Worm (Caenorhabditis elegans): ENCODE data around the gene rnh-1.2.

Gene rnh-1.2

ce11 chrII:9879815-9880214 is 38.0 kb upstream of the rnh-1.2 start:
- no peak for TF ChIP-seq nhr-28 (tag; optimal IDR thresholded peaks at IDR 0.05)
- TF ChIP-seq blmp-1 (tag; optimal IDR thresholded peaks at IDR 0.05): peak; percentile 97

DNA sequence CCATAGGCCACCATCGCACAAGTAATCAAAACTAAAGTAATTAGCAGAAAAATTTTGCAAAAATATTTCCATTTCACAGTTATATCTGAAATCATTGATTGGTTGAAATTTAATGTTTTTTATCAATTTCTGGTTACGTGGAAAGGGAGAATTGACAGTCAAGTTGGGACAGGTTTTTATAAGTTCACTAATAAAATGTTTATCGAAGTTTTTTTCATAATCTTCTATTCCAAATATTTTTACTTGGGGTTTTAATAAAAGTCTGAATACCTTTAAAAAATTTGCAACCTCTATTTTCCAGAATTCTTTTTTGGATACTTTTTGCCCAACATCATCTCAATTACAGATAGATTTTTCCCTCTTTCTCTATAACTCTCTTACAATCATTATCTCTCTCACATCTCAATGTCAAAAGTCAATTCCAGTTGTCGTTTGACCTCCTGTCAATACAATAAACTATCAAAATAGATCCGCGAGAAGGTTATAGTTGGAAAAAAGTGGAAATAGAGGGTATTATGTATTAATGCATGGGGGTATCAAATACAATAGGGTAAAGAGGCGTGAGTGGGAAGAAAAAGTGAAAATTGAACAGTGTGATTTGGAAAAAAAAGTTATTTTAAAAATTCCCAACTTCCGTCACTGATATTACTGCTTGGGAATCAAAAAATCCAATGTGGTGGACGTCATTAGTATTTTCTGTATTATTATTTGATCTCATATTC is 32.8 kb upstream of the rnh-1.2 start, which contains the start of the genes chil-2 and ctsa-3.2:
chil-2 (minus strand) TSS at position 101 of the 722 bp plus-strand sequence.
ctsa-3.2 (plus strand) TSS at position 672 of the 722 bp plus-strand sequence.
- TF ChIP-seq rnt-1 (tag; optimal IDR thresholded peaks at IDR 0.05) (no peak), lin-14 (GFP tag; optimal IDR thresholded peaks at IDR 0.05) (no peak), efl-1 (optimal IDR thresholded peaks at IDR 0.05) (no peak), efl-1 (GFP tag; optimal IDR thresholded peaks at IDR 0.05 in 1 of 2) (no peak), nhr-19 (GFP tag; conservative IDR thresholded peaks at IDR 0.05) (no peak), unc-98 (GFP tag; IDR thresholded peaks at IDR 0.05) (no peak), lin-35 (GFP tag; optimal IDR thresholded peaks at IDR 0.05) (no peak), mdl-1 (tag; optimal IDR thresholded peaks at IDR 0.05) (no peak)

- no peak for TF ChIP-seq snu-23 (GFP tag; optimal IDR thresholded peaks at IDR 0.05)
- no peak for TF ChIP-seq sox-4 (tag; optimal IDR thresholded peaks at IDR 0.05)
- no peak for TF ChIP-seq fkh-8 (tag; optimal IDR thresholded peaks at IDR 0.05)
These were observed 31.1 kb upstream of the rnh-1.2 start, which contains the start of gene chil-8 for ce11 chrII:9872961-9873360. chil-8 (minus strand) TSS chrII:9873061.

ce11 chrII:9871061-9871460 is 29.2 kb upstream of the rnh-1.2 start, which contains the start of gene chil-7:
chil-7 (minus strand) TSS chrII:9871172.
- TF ChIP-seq efl-3 (GFP tag; optimal IDR thresholded peaks at IDR 0.05) (no peak), elt-2 (tag; optimal IDR thresholded peaks at IDR 0.05) (no peak), fkh-10 (GFP tag; optimal IDR thresholded peaks at IDR 0.05) (no peak), egl-13 (tag; optimal IDR thresholded peaks at IDR 0.05) (no peak), tbx-2 (tag; optimal IDR thresholded peaks at IDR 0.05) (no peak), ama-1 (optimal IDR thresholded peaks at IDR 0.05) (no peak), nhr-47 (tag; optimal IDR thresholded peaks at IDR 0.05) (no peak), tlp-1 (tag; optimal IDR thresholded peaks at IDR 0.05) (no peak), ets-5 (GFP tag; IDR thresholded peaks at IDR 0.05) (no peak), unc-86 (tag; optimal IDR thresholded peaks at IDR 0.05) (no peak), nhr-12 (tag; optimal IDR thresholded peaks at IDR 0.05) (no peak), zip-4 (GFP tag; optimal IDR thresholded peaks at IDR 0.05) (no peak), rnt-1 (tag; optimal IDR thresholded peaks at IDR 0.05) (no peak)

ce11 chrII:9868698-9869097 is 26.9 kb upstream of the rnh-1.2 start, which contains the start of gene old-1:
old-1 (minus strand) TSS chrII:9868747.
- TF ChIP-seq efl-1 (optimal IDR thresholded peaks at IDR 0.05): no peak
- peak in 1 of 2 experiments; percentile 86 for TF ChIP-seq efl-1 (GFP tag; optimal IDR thresholded peaks at IDR 0.05 in 1 of 2)
- TF ChIP-seq nhr-19 (GFP tag; conservative IDR thresholded peaks at IDR 0.05): no peak
- no peak for TF ChIP-seq nhr-47 (tag; optimal IDR thresholded peaks at IDR 0.05)
- TF ChIP-seq unc-86 (tag; optimal IDR thresholded peaks at IDR 0.05): no peak
- TF ChIP-seq unc-130 (tag; optimal IDR thresholded peaks at IDR 0.05): no peak
- TF ChIP-seq snpc-4 (tag; optimal IDR thresholded peaks at IDR 0.05): no peak
- TF ChIP-seq nhr-76 (tag; optimal IDR thresholded peaks at IDR 0.05): no peak
- no peak for TF ChIP-seq nhr-237 (tag; optimal IDR thresholded peaks at IDR 0.05)

ce11 chrII:9868207-9868606 is 26.4 kb upstream of the rnh-1.2 start:
- no peak for TF ChIP-seq nhr-28 (tag; optimal IDR thresholded peaks at IDR 0.05)
- no peak for TF ChIP-seq nhr-12 (tag; optimal IDR thresholded peaks at IDR 0.05)
- TF ChIP-seq lin-13 (GFP tag; optimal IDR thresholded peaks at IDR 0.05): no peak
- no peak for TF ChIP-seq tbx-2 (tag; optimal IDR thresholded peaks at IDR 0.05)
- no peak for TF ChIP-seq nhr-71 (tag; optimal IDR thresholded peaks at IDR 0.05)
- TF ChIP-seq unc-30 (tag; optimal IDR thresholded peaks at IDR 0.05): no peak
- no peak for TF ChIP-seq mdl-1 (tag; optimal IDR thresholded peaks at IDR 0.05)
- TF ChIP-seq lin-35 (GFP tag; optimal IDR thresholded peaks at IDR 0.05): no peak
- TF ChIP-seq xbp-1 (tag; optimal IDR thresholded peaks at IDR 0.05): no peak
- no peak for TF ChIP-seq aha-1 (tag; optimal IDR thresholded peaks at IDR 0.05)
- TF ChIP-seq vab-15 (tag; optimal IDR thresholded peaks at IDR 0.05): no peak
- TF ChIP-seq nhr-20 (tag; optimal IDR thresholded peaks at IDR 0.05): no peak
- TF ChIP-seq fos-1 (tag; optimal IDR thresholded peaks at IDR 0.05): no peak
- no peak for TF ChIP-seq zip-4 (GFP tag; optimal IDR thresholded peaks at IDR 0.05)
- TF ChIP-seq grh-1 (GFP tag; IDR thresholded peaks at IDR 0.05): no peak
- no peak for TF ChIP-seq ceh-90 (tag; optimal IDR thresholded peaks at IDR 0.05)
- TF ChIP-seq snpc-4 (tag; optimal IDR thresholded peaks at IDR 0.05): no peak
- TF ChIP-seq hpl-2 (GFP tag; optimal IDR thresholded peaks at IDR 0.05): no peak
